Fruit fly (Drosophila melanogaster): Measurements from ENCODE around the gene CG17211.

The CG17211 gene

DNA sequence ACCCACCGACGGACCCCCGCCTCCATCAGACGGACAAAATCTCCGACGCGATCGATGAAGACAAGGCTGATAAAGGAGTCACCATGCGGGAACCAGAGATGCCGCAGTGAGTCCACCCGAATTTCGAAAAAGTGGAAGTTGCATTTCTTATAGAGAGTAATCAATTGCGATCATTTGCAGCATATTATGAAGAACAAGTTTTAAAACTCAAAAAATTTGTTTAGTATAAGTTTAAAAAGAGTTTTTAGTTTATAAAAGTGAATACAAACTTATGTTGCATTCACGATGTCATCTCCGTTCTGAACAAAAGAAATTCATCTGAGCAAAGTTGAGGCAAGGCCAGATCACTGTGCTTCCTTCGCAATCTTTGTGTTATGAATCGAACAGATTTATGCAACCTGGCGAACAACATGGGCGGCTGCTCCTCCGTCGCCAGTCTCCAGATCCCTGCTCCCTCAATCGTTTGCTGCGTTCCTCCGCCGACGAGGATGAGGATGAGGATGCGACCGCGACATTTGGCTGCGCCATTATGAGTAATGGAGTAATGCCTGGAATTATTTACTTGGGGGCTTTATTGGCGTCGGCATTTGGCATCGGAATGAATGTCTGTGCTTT, 1.1 kb upstream of the CG17211 start:
- TF ChIP-seq Vsx1 (GFP tag; optimal IDR thresholded peaks at IDR 0.05) = no peak
- peak; percentile 14 for TF ChIP-seq corto (GFP tag; optimal IDR thresholded peaks at IDR 0.05)
- no peak for TF ChIP-seq CG10366 (GFP tag; IDR thresholded peaks at IDR 0.05)
- TF ChIP-seq chm (GFP tag; IDR thresholded peaks at IDR 0.05) = no peak

DNA sequence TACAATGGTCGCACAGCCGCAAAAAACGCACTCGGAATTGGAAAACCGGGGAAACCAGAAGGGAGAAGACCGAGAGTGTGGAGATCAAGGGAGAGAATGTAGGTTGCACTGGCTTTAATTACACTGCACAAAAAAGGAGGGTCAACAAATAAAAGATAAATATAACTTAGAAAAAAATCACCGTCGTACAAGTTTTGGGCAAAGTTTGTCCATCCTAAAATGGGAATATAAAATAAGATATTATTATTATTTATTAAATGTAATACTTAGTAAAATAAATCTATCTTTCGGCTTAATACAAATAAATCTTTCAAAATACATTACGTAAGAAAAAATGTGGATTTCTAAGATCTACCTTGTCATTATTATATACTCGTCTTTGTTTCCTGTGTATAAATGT, 1.6 kb downstream of the CG17211 start:
- TF ChIP-seq CG17829 (tag; optimal IDR thresholded peaks at IDR 0.05) = peak; percentile 13
- TF ChIP-seq MBD-R2 (GFP tag; IDR thresholded peaks at IDR 0.05) = no peak
- TF ChIP-seq CG2712 (tag; optimal IDR thresholded peaks at IDR 0.05) = peak; percentile 61
- TF ChIP-seq trem (tag; optimal IDR thresholded peaks at IDR 0.05) = peak; percentile 2
- TF ChIP-seq mld (GFP tag; IDR thresholded peaks at IDR 0.05; ENCODE audit: partially characterized antibody) = no peak
- peak; percentile 0 for TF ChIP-seq Abd-B (GFP tag; optimal IDR thresholded peaks at IDR 0.05)
- TF ChIP-seq CG10979 (tag; optimal IDR thresholded peaks at IDR 0.05) = peak; percentile 56
- TF ChIP-seq phol (tag; optimal IDR thresholded peaks at IDR 0.05) = peak; percentile 44
- no peak for TF ChIP-seq CG34224 (GFP tag; IDR thresholded peaks at IDR 0.05; ENCODE audit: partially characterized antibody)
- TF ChIP-seq bsh (GFP tag; optimal IDR thresholded peaks at IDR 0.05) = peak in 1 of 2 experiments; percentile 12
- peak; percentile 25 for TF ChIP-seq CG10267 (tag; optimal IDR thresholded peaks at IDR 0.05)
- TF ChIP-seq Blimp-1 (GFP tag; optimal IDR thresholded peaks at IDR 0.05) = peak; percentile 37
- peak in 1 of 3 experiments; percentile 31 for TF ChIP-seq lola (GFP tag; optimal IDR thresholded peaks at IDR 0.05)
- TF ChIP-seq dmrt11E (tag; optimal IDR thresholded peaks at IDR 0.05) = peak; percentile 8
- peak; percentile 29 for TF ChIP-seq gem (tag; optimal IDR thresholded peaks at IDR 0.05)
- peak; percentile 58 for TF ChIP-seq CG18262 (tag; optimal IDR thresholded peaks at IDR 0.05)
- TF ChIP-seq CG11504 (tag; optimal IDR thresholded peaks at IDR 0.05) = peak; percentile 16
- TF ChIP-seq p53 (GFP tag; optimal IDR thresholded peaks at IDR 0.05) = no peak
- no peak for TF ChIP-seq CG6791 (GFP tag; IDR thresholded peaks at IDR 0.05; ENCODE audit: partially characterized antibody)
- no peak for TF ChIP-seq Hr39 (optimal IDR thresholded peaks at IDR 0.05)
- no peak for TF ChIP-seq al (GFP tag; IDR thresholded peaks at IDR 0.05)
- TF ChIP-seq CG14710 (tag; optimal IDR thresholded peaks at IDR 0.05) = peak; percentile 33
- TF ChIP-seq CG8388 (GFP tag; optimal IDR thresholded peaks at IDR 0.05) = peak; percentile 0
- peak; percentile 21 for TF ChIP-seq nmo (GFP tag; optimal IDR thresholded peaks at IDR 0.05)
- 0 out of 2 replicates have a peak, but pooled peaks have one; percentile 31 for TF ChIP-seq CG31441 (GFP tag; IDR thresholded peaks at IDR 0.05)
- TF ChIP-seq CG17361 (GFP tag; IDR thresholded peaks at IDR 0.05) = peak; percentile 36; the same call in 1 of the 3 replicates

DNA sequence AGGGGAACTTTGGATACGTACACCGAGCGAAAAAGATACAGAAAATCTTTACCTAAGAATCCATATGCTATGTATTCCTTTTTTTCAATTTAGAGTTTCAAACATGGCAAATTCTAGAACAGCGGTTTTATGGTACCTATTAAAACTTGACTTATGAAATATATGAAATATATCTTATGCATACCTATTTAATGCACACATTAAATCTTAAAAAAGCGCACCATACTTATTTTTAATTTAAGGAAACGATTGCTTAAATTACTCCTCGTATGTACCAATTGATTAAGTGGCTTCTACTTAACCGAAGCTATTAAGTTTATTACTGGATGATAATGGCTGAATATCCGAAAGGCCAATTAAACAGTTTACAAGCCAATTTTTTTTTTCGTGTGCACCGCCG, 5.8 kb downstream of the CG17211 start:
- TF ChIP-seq lola (GFP tag; optimal IDR thresholded peaks at IDR 0.05) = peak in 1 of 3 experiments; percentile 17
- TF ChIP-seq CG5180 (GFP tag; optimal IDR thresholded peaks at IDR 0.05) = peak; percentile 79
- TF ChIP-seq Side (GFP tag; optimal IDR thresholded peaks at IDR 0.05) = no peak
- no peak for TF ChIP-seq Bdp1 (GFP tag; optimal IDR thresholded peaks at IDR 0.05)
- peak; percentile 85 for TF ChIP-seq sens (GFP tag)
- TF ChIP-seq ap (GFP tag; IDR thresholded peaks at IDR 0.05) = no peak
- peak; percentile 49 for TF ChIP-seq CG11504 (tag; optimal IDR thresholded peaks at IDR 0.05)
- no peak for TF ChIP-seq emc (GFP tag; optimal IDR thresholded peaks at IDR 0.05)
- no peak for TF ChIP-seq sob (GFP tag; IDR thresholded peaks at IDR 0.05)
- TF ChIP-seq crc (GFP tag; optimal IDR thresholded peaks at IDR 0.05) = no peak
- no peak for TF ChIP-seq danr (GFP tag; IDR thresholded peaks at IDR 0.05)
- peak; percentile 6 for TF ChIP-seq nmo (GFP tag; optimal IDR thresholded peaks at IDR 0.05)
- TF ChIP-seq CG7372 (GFP tag; IDR thresholded peaks at IDR 0.05) = no peak
- TF ChIP-seq CG7745 (tag; optimal IDR thresholded peaks at IDR 0.05) = no peak
- no peak for TF ChIP-seq lab (GFP tag; optimal IDR thresholded peaks at IDR 0.05)
- no peak for TF ChIP-seq jumu (GFP tag; optimal IDR thresholded peaks at IDR 0.05)
- TF ChIP-seq CG4424 (GFP tag; optimal IDR thresholded peaks at IDR 0.05) = peak; percentile 7
- TF ChIP-seq CG12104 (GFP tag; optimal IDR thresholded peaks at IDR 0.05) = no peak
- 0 out of 3 replicates have a peak, but pooled peaks have one; percentile 42 for TF ChIP-seq CG17361 (GFP tag; IDR thresholded peaks at IDR 0.05)
- no peak for TF ChIP-seq CG13287 (GFP tag; IDR thresholded peaks at IDR 0.05; ENCODE audit: partially characterized antibody)
- TF ChIP-seq pho (GFP tag; optimal IDR thresholded peaks at IDR 0.05) = no peak

All from whole organism, embryonic.